Worm (Caenorhabditis elegans) whole organism, L1 larva: Measurements from ENCODE around the gene C46E10.8.

Experiments used
- blmp-1 ChIP-seq: fragments of 150-350 bp; optimal IDR thresholded peaks from 2 replicates; lab custom pipeline; 2014; ENCODE audit warnings: missing biosample characterization, missing genetic modification characterization
- hpl-2 ChIP-seq: fragments of 150-350 bp; optimal IDR thresholded peaks from 2 replicates; lab custom pipeline; 2014; ENCODE audit warnings: missing biosample characterization, missing genetic modification reagents, missing genetic modification characterization

DNA sequence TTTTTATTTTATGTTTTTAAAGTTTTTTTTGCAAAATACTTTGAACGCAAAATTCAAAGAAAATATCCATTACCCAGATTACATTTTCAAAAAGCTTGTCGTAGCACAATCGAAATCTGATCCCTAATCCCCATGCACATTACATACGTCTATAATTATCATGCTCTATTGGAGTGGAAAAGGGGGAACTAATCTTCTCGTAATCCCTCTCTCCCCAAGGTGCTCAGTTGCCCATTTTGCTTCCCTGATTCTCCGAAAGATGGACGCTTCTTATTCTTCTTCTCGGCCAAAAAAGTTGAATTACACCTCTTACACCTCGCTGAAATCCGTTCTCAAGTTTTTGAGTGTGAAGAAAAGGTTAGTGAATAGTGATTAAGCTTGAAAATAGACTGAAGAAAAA, 16.8 kb downstream of the C46E10.8 start, which contains the start of gene fbxc-53:
- TF ChIP-seq hpl-2 (no peak), blmp-1 (tag; lab: Kevin White, UChicago) (no peak)
